Worm (Caenorhabditis elegans) whole organism, young adult: ENCODE measurements around the gene C18E9.5.

Experiments used
- B0261.1 ChIP-seq: sonication (generic microtip); optimal IDR thresholded peaks from 2 replicates; lab custom pipeline; 2016; ENCODE audit warnings: mild to moderate bottlenecking, missing genetic modification characterization, moderate library complexity, missing compliant biosample characterization
- B0336.3 ChIP-seq: fragments of 200-800 bp; sonication (Bioruptor generic); IDR thresholded peaks from 2 replicates; pipeline ENCODE4 v1.3.6; 2022; ENCODE audit warnings: missing genetic modification characterization, missing compliant biosample characterization
- K12H6.12 ChIP-seq: fragments of 200-800 bp; sonication (Bioruptor generic); optimal IDR thresholded peaks from 2 replicates; lab custom pipeline; 2018; ENCODE audit warnings: mild to moderate bottlenecking, missing genetic modification characterization, missing compliant biosample characterization
- Y53G8AR.9 ChIP-seq: fragments of 200-800 bp; sonication (Bioruptor generic); conservative IDR thresholded peaks from 2 replicates; pipeline ENCODE4 v1.3.6; 2022; ENCODE audit warnings: missing genetic modification reagents, missing genetic modification characterization, missing compliant biosample characterization
- aptf-3 ChIP-seq: fragments of 200-800 bp; sonication (Bioruptor generic); IDR thresholded peaks from 2 replicates; pipeline ENCODE4 v1.3.6; 2022; ENCODE audit warnings: missing genetic modification characterization, missing compliant biosample characterization
- ceh-91 ChIP-seq: fragments of 200-800 bp; sonication (Bioruptor generic); IDR thresholded peaks from 2 replicates; pipeline ENCODE4 v1.3.6; 2022; ENCODE audit warnings: missing genetic modification reagents, missing genetic modification characterization, missing compliant biosample characterization
- unc-62 ChIP-seq: fragments of 150-350 bp; optimal IDR thresholded peaks from 2 replicates; lab custom pipeline; 2014; ENCODE audit warnings: missing biosample characterization, missing genetic modification reagents, missing genetic modification characterization

DNA sequence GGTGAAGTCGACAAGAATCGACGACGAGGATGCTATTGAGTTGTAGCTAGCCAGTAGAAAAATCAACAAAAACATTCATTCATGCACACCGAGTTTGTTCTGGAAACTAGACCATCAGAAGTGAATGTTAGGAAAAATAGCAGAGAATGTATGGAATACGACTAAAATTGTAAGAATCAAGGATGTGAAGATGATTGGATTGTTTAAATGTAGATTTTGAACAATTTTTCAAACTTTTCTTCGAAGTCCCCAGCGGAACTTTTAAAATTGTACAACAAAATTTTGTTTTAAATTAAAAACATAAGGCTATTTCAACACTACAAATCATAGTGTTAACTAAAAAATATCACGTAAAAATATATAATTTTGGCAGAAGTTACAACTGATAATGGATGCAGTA, 12.9 kb downstream of the C18E9.5 start, which contains the start of gene C18E9.7:
- TF ChIP-seq Y53G8AR.9 (no peak), ceh-91 (GFP tag; lab: Robert Waterston, UW) (no peak), aptf-3 (GFP tag; lab: Robert Waterston, UW) (no peak), B0261.1 (no peak), K12H6.12 (tag; lab: Kevin White, UChicago) (no peak), B0336.3 (no peak), unc-62 (GFP tag; lab: Kevin White, UChicago) (no peak)
